Worm (Caenorhabditis elegans) whole organism, late embryonic: Measurements from ENCODE around the gene srx-59.

Experiments
- C08G9.2 ChIP-seq: sonication (generic microtip); optimal IDR thresholded peaks from 2 replicates; lab custom pipeline; 2016; ENCODE audit warnings: mild to moderate bottlenecking, missing genetic modification characterization, moderate library complexity, missing compliant biosample characterization
- F13H6.1 ChIP-seq: sonication (generic microtip); optimal IDR thresholded peaks from 2 replicates; lab custom pipeline; 2016; ENCODE audit warnings: missing genetic modification characterization, missing compliant biosample characterization
- T23F11.4 ChIP-seq: fragments of 200-800 bp; sonication (Bioruptor generic); optimal IDR thresholded peaks from 2 replicates; lab custom pipeline; 2018; ENCODE audit warnings: mild to moderate bottlenecking, missing genetic modification characterization, missing compliant biosample characterization
- ama-1 ChIP-seq: fragments of 150-350 bp; optimal IDR thresholded peaks from 2 replicates; lab custom pipeline; 2014
- ceh-22 ChIP-seq: sonication (generic microtip); optimal IDR thresholded peaks from 2 replicates; lab custom pipeline; 2017; ENCODE audit warnings: missing biosample characterization, missing genetic modification characterization
- ceh-45 ChIP-seq: fragments of 200-800 bp; sonication (Bioruptor generic); IDR thresholded peaks from 2 replicates; pipeline ENCODE4 v1.3.6; 2022; ENCODE audit warnings: missing genetic modification reagents, missing genetic modification characterization, missing compliant biosample characterization
- ceh-48 ChIP-seq: sonication (generic microtip); optimal IDR thresholded peaks from 2 replicates; lab custom pipeline; 2016; ENCODE audit warnings: missing genetic modification characterization, inconsistent platforms, missing compliant biosample characterization
- ceh-9 ChIP-seq: sonication (generic microtip); optimal IDR thresholded peaks from 2 replicates; lab custom pipeline; 2016; ENCODE audit warnings: mild to moderate bottlenecking, missing genetic modification characterization, inconsistent platforms, missing compliant biosample characterization
- dmd-4 ChIP-seq: sonication (generic microtip); optimal IDR thresholded peaks from 2 replicates; lab custom pipeline; 2016; ENCODE audit warnings: borderline replicate concordance, missing genetic modification characterization, missing compliant biosample characterization
- dve-1 ChIP-seq: sonication (generic microtip); optimal IDR thresholded peaks from 2 replicates; lab custom pipeline; 2017; ENCODE audit warnings: antibody characterized with exemption, mild to moderate bottlenecking, missing genetic modification characterization, missing compliant biosample characterization
- elt-2 ChIP-seq: sonication (generic microtip); optimal IDR thresholded peaks from 2 replicates; lab custom pipeline; 2016; ENCODE audit warnings: missing genetic modification reagents, missing genetic modification characterization, missing compliant biosample characterization
- elt-4 ChIP-seq: sonication (generic microtip); optimal IDR thresholded peaks from 2 replicates; lab custom pipeline; 2016; ENCODE audit warnings: missing genetic modification characterization, missing compliant biosample characterization
- ets-4 ChIP-seq: sonication (generic microtip); optimal IDR thresholded peaks from 2 replicates; lab custom pipeline; 2016; ENCODE audit warnings: missing genetic modification characterization, missing compliant biosample characterization
- fkh-6 ChIP-seq: sonication (generic microtip); optimal IDR thresholded peaks from 2 replicates; lab custom pipeline; 2016; ENCODE audit warnings: missing genetic modification characterization, missing compliant biosample characterization
- hlh-13 ChIP-seq: fragments of 200-800 bp; sonication (Bioruptor generic); optimal IDR thresholded peaks from 2 replicates; lab custom pipeline; 2018; ENCODE audit warnings: mild to moderate bottlenecking, missing genetic modification characterization, missing compliant biosample characterization
- hlh-15 ChIP-seq: sonication (generic microtip); optimal IDR thresholded peaks from 2 replicates; lab custom pipeline; 2016; ENCODE audit warnings: missing genetic modification characterization, missing compliant biosample characterization
- hlh-6 ChIP-seq: sonication (generic microtip); optimal IDR thresholded peaks from 2 replicates; lab custom pipeline; 2016; ENCODE audit warnings: missing genotype, missing genetic modification characterization, missing compliant biosample characterization
- hlh-8 ChIP-seq: sonication (generic microtip); optimal IDR thresholded peaks from 2 replicates; lab custom pipeline; 2016; ENCODE audit warnings: missing genotype, missing genetic modification characterization, missing compliant biosample characterization
- lim-6 ChIP-seq: sonication (generic microtip); optimal IDR thresholded peaks from 2 replicates; lab custom pipeline; 2016; ENCODE audit warnings: missing genetic modification characterization, missing compliant biosample characterization
- madf-2 ChIP-seq: sonication (generic microtip); optimal IDR thresholded peaks from 2 replicates; lab custom pipeline; 2017; ENCODE audit warnings: missing genetic modification characterization, missing compliant biosample characterization
- mec-3 ChIP-seq: sonication (generic microtip); optimal IDR thresholded peaks from 2 replicates; lab custom pipeline; 2016; ENCODE audit warnings: borderline replicate concordance, missing genetic modification characterization, missing compliant biosample characterization
- nfya-1 ChIP-seq: sonication (generic microtip); optimal IDR thresholded peaks from 2 replicates; lab custom pipeline; 2017; ENCODE audit warnings: missing genetic modification characterization, mild to moderate bottlenecking, missing compliant biosample characterization, antibody characterized with exemption, moderate library complexity
- nhr-232 ChIP-seq: sonication (generic microtip); optimal IDR thresholded peaks from 2 replicates; lab custom pipeline; 2016; ENCODE audit warnings: missing genetic modification characterization, missing compliant biosample characterization
- odd-2 ChIP-seq: sonication (generic microtip); optimal IDR thresholded peaks from 2 replicates; lab custom pipeline; 2017; ENCODE audit warnings: antibody characterized with exemption, mild to moderate bottlenecking, missing genetic modification characterization, missing compliant biosample characterization
- pag-3 ChIP-seq: sonication (generic microtip); optimal IDR thresholded peaks from 2 replicates; lab custom pipeline; 2016; ENCODE audit warnings: missing compliant biosample characterization, missing genetic modification characterization, borderline replicate concordance
- pat-9 ChIP-seq: fragments of 200-800 bp; sonication (Bioruptor generic); optimal IDR thresholded peaks from 2 replicates; lab custom pipeline; 2018; ENCODE audit warnings: mild to moderate bottlenecking, missing genetic modification characterization, moderate library complexity, missing compliant biosample characterization
- pax-1 ChIP-seq: fragments of 150-350 bp; optimal IDR thresholded peaks from 2 replicates; lab custom pipeline; 2014; ENCODE audit warnings: missing biosample characterization, missing genetic modification characterization
- pqm-1 ChIP-seq: sonication (generic microtip); optimal IDR thresholded peaks from 2 replicates; lab custom pipeline; 2016; ENCODE audit warnings: missing genetic modification characterization, missing compliant biosample characterization
- sdc-2 ChIP-seq: sonication (generic microtip); optimal IDR thresholded peaks from 2 replicates; lab custom pipeline; 2016; ENCODE audit warnings: missing genotype, missing genetic modification characterization, missing compliant biosample characterization
- sox-4 ChIP-seq: sonication (generic microtip); optimal IDR thresholded peaks from 2 replicates; lab custom pipeline; 2017; ENCODE audit warnings: mild to moderate bottlenecking, missing genetic modification characterization, inconsistent platforms, missing compliant biosample characterization
- syd-9 ChIP-seq: sonication (generic microtip); optimal IDR thresholded peaks from 2 replicates; lab custom pipeline; 2016; ENCODE audit warnings: mild to moderate bottlenecking, missing genetic modification characterization, moderate library complexity, missing compliant biosample characterization
- tbx-2 ChIP-seq: sonication (generic microtip); optimal IDR thresholded peaks from 2 replicates; lab custom pipeline; 2016; ENCODE audit warnings: missing genetic modification characterization, missing compliant biosample characterization
- tbx-7 ChIP-seq: sonication (generic microtip); optimal IDR thresholded peaks from 2 replicates; lab custom pipeline; 2016; ENCODE audit warnings: missing genotype, missing genetic modification characterization, missing compliant biosample characterization
- unc-42 ChIP-seq: sonication (generic microtip); optimal IDR thresholded peaks from 2 replicates; lab custom pipeline; 2016; ENCODE audit warnings: missing genotype, missing genetic modification characterization, missing compliant biosample characterization
- unc-55 ChIP-seq: sonication (generic microtip); optimal IDR thresholded peaks from 2 replicates; lab custom pipeline; 2017; ENCODE audit warnings: missing biosample characterization, missing genetic modification reagents, missing genetic modification characterization
- zip-5 ChIP-seq: sonication (generic microtip); optimal IDR thresholded peaks from 2 replicates; lab custom pipeline; 2016; ENCODE audit warnings: missing genetic modification characterization, missing compliant biosample characterization
- ztf-16 ChIP-seq: sonication (generic microtip); optimal IDR thresholded peaks from 2 replicates; lab custom pipeline; 2017; ENCODE audit warnings: missing genetic modification characterization, missing compliant biosample characterization

Gene srx-59

ce11 chrV:6997041-6997552 lies 25.4 kb downstream of the srx-59 start, which contains the start of gene nhr-107:
nhr-107 (minus strand) TSS chrV:6997091.
- TF ChIP-seq hlh-6 (tag; lab: Kevin White, UChicago) = no peak
- TF ChIP-seq pax-1 (tag; lab: Kevin White, UChicago) = no peak
- no peak for TF ChIP-seq ztf-16 (tag; lab: Kevin White, UChicago)
- TF ChIP-seq C08G9.2 (tag; lab: Kevin White, UChicago) = no peak
- no peak for TF ChIP-seq hlh-8 (tag; lab: Kevin White, UChicago)
- no peak for TF ChIP-seq mec-3 (tag; lab: Kevin White, UChicago)
- no peak for TF ChIP-seq pat-9 (tag; lab: Kevin White, UChicago)
- no peak for TF ChIP-seq madf-2 (tag; lab: Kevin White, UChicago)
- no peak for TF ChIP-seq T23F11.4 (GFP tag; lab: Kevin White, UChicago)
- TF ChIP-seq ama-1 (lab: Kevin White, UChicago) = no peak
- TF ChIP-seq dve-1 (tag; lab: Kevin White, UChicago) = no peak
- no peak for TF ChIP-seq sdc-2 (tag; lab: Kevin White, UChicago)
- no peak for TF ChIP-seq pag-3 (tag; lab: Kevin White, UChicago)
- TF ChIP-seq lim-6 (tag; lab: Kevin White, UChicago) = no peak
- no peak for TF ChIP-seq tbx-2

DNA sequence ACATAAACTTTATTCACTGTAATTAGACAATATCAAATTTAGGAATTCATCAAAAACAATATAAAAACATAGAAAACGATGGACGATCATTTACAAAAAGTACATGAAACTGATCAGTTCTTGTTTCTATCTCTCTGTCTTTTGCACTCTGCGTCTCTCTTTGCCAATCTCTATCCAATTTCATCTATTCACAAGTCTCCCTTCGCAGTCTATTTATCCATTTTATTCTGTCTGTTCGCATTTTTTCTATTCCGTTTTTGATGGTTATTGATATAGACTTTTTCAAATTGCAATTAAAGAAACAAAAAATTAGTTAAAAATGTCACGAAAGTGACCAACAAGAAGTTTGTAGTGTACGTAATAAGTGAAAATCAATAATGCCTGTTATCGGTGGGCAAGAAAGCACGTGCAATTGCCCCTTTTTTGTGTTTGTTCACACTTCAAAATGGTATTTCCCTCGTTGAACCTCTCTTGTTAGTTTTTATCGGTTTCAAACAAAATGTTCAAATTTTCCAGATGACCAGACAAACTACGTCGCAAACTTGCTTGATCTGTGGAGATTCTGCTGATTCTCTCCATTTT lies 26.7 kb downstream of the srx-59 start, which contains the start of gene nhr-42:
Gene nhr-42, plus strand, starts transcription at position 517 of the 582 bp plus-strand sequence.
- no peak for TF ChIP-seq ceh-45
- no peak for TF ChIP-seq ceh-9 (tag; lab: Kevin White, UChicago)
- TF ChIP-seq sox-4 = no peak
- no peak for TF ChIP-seq ceh-22 (tag; lab: Kevin White, UChicago)
- TF ChIP-seq elt-4 (tag; lab: Kevin White, UChicago) = no peak
- TF ChIP-seq mec-3 (tag; lab: Kevin White, UChicago) = no peak
- no peak for TF ChIP-seq ets-4 (tag; lab: Kevin White, UChicago)
- TF ChIP-seq zip-5 = no peak

DNA sequence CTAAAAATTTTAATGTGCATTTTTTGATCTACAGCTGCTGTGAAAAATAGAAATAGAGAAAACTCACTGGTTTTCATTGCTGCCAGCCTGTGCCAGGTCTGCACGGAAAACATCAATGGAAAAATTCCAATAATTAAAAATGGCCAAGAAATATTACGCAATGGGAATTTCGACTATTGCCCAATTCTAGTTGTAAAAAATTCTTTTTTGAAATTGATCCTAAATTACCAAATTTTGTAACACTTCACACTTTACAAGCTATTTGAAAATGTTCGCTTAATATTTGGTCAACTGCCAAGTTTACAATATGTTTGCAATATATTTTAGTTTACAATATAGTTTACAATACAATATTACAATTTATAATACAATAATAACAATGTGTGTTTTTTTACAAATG lies 29.1 kb downstream of the srx-59 start:
- TF ChIP-seq fkh-6 (tag; lab: Kevin White, UChicago) (no peak), odd-2 (tag; lab: Kevin White, UChicago) (no peak), elt-4 (tag; lab: Kevin White, UChicago) (no peak), elt-2 (tag; lab: Kevin White, UChicago) (no peak), syd-9 (tag; lab: Kevin White, UChicago) (no peak), tbx-2 (no peak), pat-9 (tag; lab: Kevin White, UChicago) (no peak), unc-42 (no peak), nhr-232 (no peak), hlh-6 (tag; lab: Kevin White, UChicago) (no peak), pqm-1 (tag; lab: Kevin White, UChicago) (no peak), hlh-15 (no peak), nfya-1 (tag; lab: Kevin White, UChicago) (no peak), ceh-45 (no peak), hlh-13 (no peak), ceh-48 (tag; lab: Kevin White, UChicago) (no peak), unc-55 (GFP tag; lab: Kevin White, UChicago) (no peak), tbx-7 (tag; lab: Kevin White, UChicago) (no peak), F13H6.1 (tag; lab: Kevin White, UChicago) (no peak), dmd-4 (tag; lab: Kevin White, UChicago) (no peak)
